Worm (Caenorhabditis elegans): ENCODE results near the gene M04C3.5.

The M04C3.5 gene

ce11 chrV:19445442-19445841 is 4.1 kb upstream of the M04C3.5 start, which contains the start of gene M04C3.1:
Gene M04C3.1 (minus strand): TSS chrV:19445605.
- TF ChIP-seq nhr-76 (tag; optimal IDR thresholded peaks at IDR 0.05) (no peak), bed-3 (GFP tag; optimal IDR thresholded peaks at IDR 0.05) (no peak), unc-39 (tag; optimal IDR thresholded peaks at IDR 0.05) (no peak), nhr-12 (tag; optimal IDR thresholded peaks at IDR 0.05) (no peak), snpc-4 (tag; optimal IDR thresholded peaks at IDR 0.05) (no peak), ceh-39 (tag; optimal IDR thresholded peaks at IDR 0.05) (no peak), cnd-1 (tag; optimal IDR thresholded peaks at IDR 0.05) (no peak), flh-1 (GFP tag; optimal IDR thresholded peaks at IDR 0.05) (no peak), lin-13 (tag; optimal IDR thresholded peaks at IDR 0.05) (no peak), nhr-28 (tag; optimal IDR thresholded peaks at IDR 0.05) (no peak), M03D4.4 (tag; optimal IDR thresholded peaks at IDR 0.05) (no peak), unc-62 (GFP tag; optimal IDR thresholded peaks at IDR 0.05) (no peak), lin-32 (GFP tag; optimal IDR thresholded peaks at IDR 0.05) (no peak), ztf-11 (tag; optimal IDR thresholded peaks at IDR 0.05) (no peak), ceh-43 (GFP tag; optimal IDR thresholded peaks at IDR 0.05) (no peak), blmp-1 (tag; optimal IDR thresholded peaks at IDR 0.05) (no peak), mls-2 (tag; optimal IDR thresholded peaks at IDR 0.05) (no peak)

- TF ChIP-seq flh-1 (GFP tag; optimal IDR thresholded peaks at IDR 0.05) (no peak), nhr-12 (tag; optimal IDR thresholded peaks at IDR 0.05) (no peak), pha-4 (tag; optimal IDR thresholded peaks at IDR 0.05) (no peak), drap-1 (GFP tag; optimal IDR thresholded peaks at IDR 0.05) (no peak), hlh-1 (tag; optimal IDR thresholded peaks at IDR 0.05) (no peak), ceh-83 (GFP tag; optimal IDR thresholded peaks at IDR 0.05) (no peak), snpc-4 (tag; optimal IDR thresholded peaks at IDR 0.05) (no peak), lsy-2 (tag; optimal IDR thresholded peaks at IDR 0.05) (no peak), ceh-39 (tag; optimal IDR thresholded peaks at IDR 0.05) (no peak)
Observed at ce11 chrV:19448805-19449204, 728 bp upstream of the M04C3.5 start, which contains the start of gene M04C3.2. Gene M04C3.2 (minus strand): TSS chrV:19448905.

DNA sequence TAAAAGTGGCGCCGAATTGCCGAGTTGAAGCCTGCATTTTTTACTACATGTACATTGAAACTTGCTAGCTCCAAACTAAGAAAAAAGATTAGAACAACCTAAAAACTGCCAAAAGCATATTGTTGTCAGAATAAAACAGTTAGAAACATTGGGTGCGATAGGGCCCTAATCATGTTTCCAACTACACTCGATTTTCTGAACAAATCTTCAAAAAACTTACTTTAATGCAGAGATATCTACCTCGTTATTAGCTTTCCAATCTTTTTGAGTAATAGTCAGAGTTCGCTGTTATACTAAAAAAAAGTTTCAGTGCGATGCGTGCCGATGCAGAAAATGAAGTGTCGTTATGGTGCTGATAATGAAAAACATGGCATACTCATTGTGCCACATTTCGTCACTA is 6.1 kb downstream of the M04C3.5 start, which contains the start of the genes Y43F8B.13 and Y43F8B.14:
Gene Y43F8B.13 (plus strand): TSS at position 301 of the 400 bp plus-strand sequence.
Gene Y43F8B.14 (minus strand): TSS at position 322 of the 400 bp plus-strand sequence.
- no peak for TF ChIP-seq mab-5 (tag; optimal IDR thresholded peaks at IDR 0.05)

DNA sequence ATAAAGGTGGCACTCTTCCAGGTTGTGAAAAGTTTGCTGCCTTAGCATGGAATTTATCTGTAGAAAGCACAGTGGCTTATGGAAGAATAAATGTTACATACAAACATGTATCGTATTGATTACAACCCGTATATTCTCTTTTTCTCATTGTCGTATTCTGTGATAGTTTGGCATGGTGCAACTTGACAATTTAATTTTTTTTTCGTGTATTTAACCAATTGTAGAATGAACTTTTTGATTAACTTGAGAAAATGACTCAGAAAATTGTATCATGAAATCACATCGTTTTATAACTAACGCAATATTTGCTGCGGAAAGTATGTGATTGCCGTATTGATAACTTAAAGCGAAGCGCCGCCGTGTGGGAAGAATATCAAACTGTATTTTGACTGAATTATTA is 7.6 kb downstream of the M04C3.5 start, which contains the start of gene Y43F8B.24:
Gene Y43F8B.24 (plus strand): TSS at position 301 of the 400 bp plus-strand sequence.
- no peak for TF ChIP-seq drap-1 (GFP tag; optimal IDR thresholded peaks at IDR 0.05)
- TF ChIP-seq hlh-1 (tag; optimal IDR thresholded peaks at IDR 0.05), result no peak

DNA sequence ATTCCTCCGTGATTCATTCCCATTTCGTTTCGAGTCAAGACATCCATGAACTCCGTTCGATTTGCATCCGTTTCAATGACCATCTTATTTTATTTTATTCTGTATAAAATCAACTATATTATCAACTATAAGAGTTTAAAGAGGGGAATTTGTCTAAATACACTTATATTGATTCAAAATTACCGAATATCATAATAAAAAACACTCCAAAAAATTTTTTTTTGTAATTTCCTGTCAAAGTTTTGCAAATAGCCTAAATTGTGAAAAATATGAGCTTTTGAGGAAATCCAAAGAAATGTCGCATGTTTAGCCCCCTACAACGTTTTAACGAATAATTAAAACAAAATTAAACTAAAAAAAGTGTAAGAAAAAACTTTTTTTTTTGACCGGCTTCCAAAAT is 12.5 kb downstream of the M04C3.5 start, which contains the start of gene Y43F8B.15:
Gene Y43F8B.15 (minus strand): TSS at position 101 of the 400 bp plus-strand sequence.
- TF ChIP-seq pha-4 (tag; optimal IDR thresholded peaks at IDR 0.05) (no peak), hlh-1 (tag; optimal IDR thresholded peaks at IDR 0.05) (no peak), sptf-1 (tag; optimal IDR thresholded peaks at IDR 0.05) (no peak), sem-2 (GFP tag; optimal IDR thresholded peaks at IDR 0.05) (no peak), lin-13 (tag; optimal IDR thresholded peaks at IDR 0.05) (no peak), bed-3 (GFP tag; optimal IDR thresholded peaks at IDR 0.05) (no peak), ces-1 (GFP tag; optimal IDR thresholded peaks at IDR 0.05) (no peak), ceh-43 (GFP tag; optimal IDR thresholded peaks at IDR 0.05) (no peak), zip-8 (tag; optimal IDR thresholded peaks at IDR 0.05) (no peak), ceh-83 (GFP tag; optimal IDR thresholded peaks at IDR 0.05) (no peak), unc-62 (GFP tag; optimal IDR thresholded peaks at IDR 0.05) (no peak), ham-2 (GFP tag; optimal IDR thresholded peaks at IDR 0.05) (no peak), mep-1 (tag; optimal IDR thresholded peaks at IDR 0.05) (no peak), nhr-76 (tag; optimal IDR thresholded peaks at IDR 0.05) (no peak), nhr-237 (tag; optimal IDR thresholded peaks at IDR 0.05) (no peak), elt-3 (tag; optimal IDR thresholded peaks at IDR 0.05) (no peak), ztf-11 (tag; optimal IDR thresholded peaks at IDR 0.05) (no peak), lsy-2 (tag; optimal IDR thresholded peaks at IDR 0.05) (no peak)

DNA sequence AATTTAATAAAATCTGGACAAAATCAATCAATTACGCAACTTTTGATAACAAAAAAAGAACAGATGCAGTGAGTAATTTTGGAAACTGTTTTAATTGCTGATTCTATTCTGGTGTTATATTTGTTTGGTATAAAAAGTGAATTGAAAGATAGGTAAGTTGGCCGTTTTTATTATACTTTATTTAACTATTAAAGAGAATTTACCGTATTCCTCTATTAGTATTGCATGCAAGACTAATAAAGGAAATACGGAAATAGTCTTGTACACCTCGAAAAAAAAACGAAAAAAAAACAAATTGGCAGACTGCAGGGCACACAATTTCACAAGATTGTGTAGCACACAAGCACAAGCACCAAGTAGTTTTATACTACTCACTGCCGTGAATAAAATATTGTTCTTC is 13.1 kb downstream of the M04C3.5 start, which contains the start of gene Y43F8B.25:
Gene Y43F8B.25 (plus strand): TSS at position 301 of the 400 bp plus-strand sequence.
- TF ChIP-seq mab-5 (tag; optimal IDR thresholded peaks at IDR 0.05) (no peak), ceh-83 (GFP tag; optimal IDR thresholded peaks at IDR 0.05) (no peak), nhr-12 (tag; optimal IDR thresholded peaks at IDR 0.05) (no peak), cnd-1 (tag; optimal IDR thresholded peaks at IDR 0.05) (no peak), sptf-1 (tag; optimal IDR thresholded peaks at IDR 0.05) (no peak), flh-1 (GFP tag; optimal IDR thresholded peaks at IDR 0.05) (no peak), elt-1 (tag; optimal IDR thresholded peaks at IDR 0.05; ENCODE audit: borderline replicate concordance, insufficient read depth) (no peak), elt-3 (tag; optimal IDR thresholded peaks at IDR 0.05) (no peak), ham-2 (GFP tag; optimal IDR thresholded peaks at IDR 0.05) (no peak), bed-3 (GFP tag; optimal IDR thresholded peaks at IDR 0.05) (no peak), mls-2 (tag; optimal IDR thresholded peaks at IDR 0.05) (no peak)
